Fruit fly (Drosophila melanogaster) whole organism, prepupa: ENCODE measurements around the gene Spn28Db.

Experiments used
- Blimp-1 ChIP-seq: fragments of 200-800 bp; sonication (Bioruptor generic); optimal IDR thresholded peaks from 3 replicates; lab custom pipeline; 2017; ENCODE audit warnings: missing biosample characterization, missing genetic modification characterization, mild to moderate bottlenecking, moderate library complexity, missing genetic modification reagents
- CG10669 ChIP-seq: fragments of 200-800 bp; sonication (Bioruptor generic); optimal IDR thresholded peaks from 3 replicates; lab custom pipeline; 2018; ENCODE audit warnings: missing biosample characterization, mild to moderate bottlenecking, missing genetic modification characterization, moderate library complexity
- CG11762 ChIP-seq: fragments of 200-800 bp; sonication (Bioruptor generic); optimal IDR thresholded peaks from 3 replicates; lab custom pipeline; 2016; ENCODE audit warnings: missing biosample characterization, missing genetic modification characterization; ENCODE audit not compliant: insufficient read depth
- CG11902 ChIP-seq: fragments of 200-800 bp; sonication (Bioruptor generic); optimal IDR thresholded peaks from 3 replicates; lab custom pipeline; 2016; ENCODE audit warnings: missing biosample characterization, missing genetic modification characterization
- CG15336 ChIP-seq: fragments of 200-800 bp; sonication (Bioruptor generic); IDR thresholded peaks from 2 replicates; pipeline ENCODE4 v1.3.6; 2022; ENCODE audit warnings: missing biosample characterization, missing genetic modification characterization
- CG3032 ChIP-seq: fragments of 200-800 bp; optimal IDR thresholded peaks from 2 replicates; lab custom pipeline; 2019; ENCODE audit warnings: missing biosample characterization, mild to moderate bottlenecking, missing genetic modification characterization, moderate library complexity
- CG4318 ChIP-seq: fragments of 200-800 bp; sonication (Bioruptor generic); optimal IDR thresholded peaks from 3 replicates; lab custom pipeline; 2017; ENCODE audit warnings: missing biosample characterization, mild to moderate bottlenecking, missing genetic modification characterization
- CG6808 ChIP-seq: fragments of 200-800 bp; sonication (Bioruptor generic); optimal IDR thresholded peaks from 3 replicates; lab custom pipeline; 2017; ENCODE audit warnings: missing biosample characterization, missing genetic modification characterization, mild to moderate bottlenecking, moderate library complexity, missing genetic modification reagents
- CG7368 ChIP-seq: fragments of 200-800 bp; sonication (Bioruptor generic); optimal IDR thresholded peaks from 3 replicates; lab custom pipeline; 2016; ENCODE audit warnings: missing biosample characterization, missing genetic modification characterization
- CG8119 ChIP-seq: fragments of 200-800 bp; sonication (Bioruptor generic); IDR thresholded peaks from 3 replicates; pipeline ENCODE4 v1.3.6; 2022; ENCODE audit warnings: missing biosample characterization, missing genetic modification characterization
- CG8632 ChIP-seq: fragments of 200-800 bp; sonication (Bioruptor generic); optimal IDR thresholded peaks from 3 replicates; lab custom pipeline; 2016; ENCODE audit warnings: missing biosample characterization, missing genetic modification characterization
- CG9139 ChIP-seq: fragments of 200-800 bp; sonication (Bioruptor generic); optimal IDR thresholded peaks from 3 replicates; lab custom pipeline; 2017; ENCODE audit warnings: missing biosample characterization, mild to moderate bottlenecking, missing genetic modification characterization
- Eip78C ChIP-seq: fragments of 200-800 bp; sonication (Bioruptor generic); peaks from one replicate; lab custom pipeline; 2016; ENCODE audit warnings: missing biosample characterization, missing genetic modification characterization
- Ets21C ChIP-seq: fragments of 200-800 bp; sonication (Bioruptor generic); optimal IDR thresholded peaks from 3 replicates; lab custom pipeline; 2016; ENCODE audit warnings: missing biosample characterization, missing genetic modification characterization
- Hr4 ChIP-seq: fragments of 200-800 bp; sonication (Bioruptor generic); optimal IDR thresholded peaks from 3 replicates; lab custom pipeline; 2016; ENCODE audit warnings: missing biosample characterization, missing genetic modification characterization
- Met ChIP-seq: fragments of 200-800 bp; sonication (Bioruptor generic); optimal IDR thresholded peaks from 3 replicates; lab custom pipeline; 2016; ENCODE audit warnings: missing biosample characterization, missing genetic modification characterization
- Smox ChIP-seq: fragments of 200-800 bp; sonication (Bioruptor generic); optimal IDR thresholded peaks from 3 replicates; lab custom pipeline; 2016; ENCODE audit warnings: missing biosample characterization, missing genetic modification characterization
- Sox102F ChIP-seq: fragments of 200-800 bp; sonication (Bioruptor generic); optimal IDR thresholded peaks from 2 replicates; lab custom pipeline; 2016; ENCODE audit warnings: missing biosample characterization, mild to moderate bottlenecking, missing genetic modification characterization
- Sox15 ChIP-seq: fragments of 200-800 bp; sonication (Bioruptor generic); optimal IDR thresholded peaks from 3 replicates; lab custom pipeline; 2016; ENCODE audit warnings: missing biosample characterization, missing genetic modification characterization
- achi ChIP-seq: fragments of 200-800 bp; sonication (Bioruptor generic); optimal IDR thresholded peaks from 3 replicates; lab custom pipeline; 2016; ENCODE audit warnings: missing biosample characterization, missing genetic modification characterization
- acj6 ChIP-seq: fragments of 200-800 bp; sonication (Bioruptor generic); optimal IDR thresholded peaks from 3 replicates; lab custom pipeline; 2016; ENCODE audit warnings: missing biosample characterization, missing genetic modification characterization
- fd85E ChIP-seq: fragments of 200-800 bp; sonication (Bioruptor generic); optimal IDR thresholded peaks from 3 replicates; lab custom pipeline; 2016; ENCODE audit warnings: missing biosample characterization, missing genetic modification characterization
- pdm3 ChIP-seq: fragments of 200-800 bp; sonication (Bioruptor generic); optimal IDR thresholded peaks from 3 replicates; lab custom pipeline; 2016; ENCODE audit warnings: missing biosample characterization, missing genetic modification characterization
- salr ChIP-seq, 2 experiments: fragments of 200-800 bp; sonication (Bioruptor generic); optimal IDR thresholded peaks; 3 replicates each; lab custom pipeline; 2016 to 2018; ENCODE audit warnings: missing biosample characterization in 2 of 2, missing genetic modification characterization in 2 of 2, mild to moderate bottlenecking in 1 of 2
- spab ChIP-seq: fragments of 200-800 bp; sonication (Bioruptor generic); optimal IDR thresholded peaks from 2 replicates; lab custom pipeline; 2017; ENCODE audit warnings: missing biosample characterization, mild to moderate bottlenecking, missing genetic modification characterization, missing genetic modification reagents
- ss ChIP-seq, 2 experiments: fragments of 200-800 bp; sonication (Bioruptor generic); optimal IDR thresholded peaks; 2 replicates in 1 of 2; 3 replicates in 1 of 2; lab custom pipeline; 2017 to 2018; ENCODE audit warnings: mild to moderate bottlenecking in 2 of 2, missing biosample characterization in 2 of 2, missing genetic modification characterization in 2 of 2, moderate library complexity in 1 of 2
- vri ChIP-seq: fragments of 200-800 bp; sonication (Bioruptor generic); optimal IDR thresholded peaks from 3 replicates; lab custom pipeline; 2016; ENCODE audit warnings: missing biosample characterization, mild to moderate bottlenecking, missing genetic modification characterization

Spn28Db gene

dm6 chr2L:7841244-7841643 is 49.3 kb downstream of the Spn28Db start (continued):
- TF ChIP-seq CG10669 (GFP tag; lab: Kevin White, UChicago) (no peak), vri (peak; percentile 10), CG8632 (no peak), ss (GFP tag; optimal IDR thresholded peaks at IDR 0.05; lab: Kevin White, UChicago) (no peak), acj6 (GFP tag; lab: Kevin White, UChicago) (no peak), Met (no peak), Eip78C (peak; percentile 45), Ets21C (no peak), CG11902 (GFP tag; lab: Kevin White, UChicago) (no peak), Blimp-1 (GFP tag; lab: Kevin White, UChicago) (no peak), achi (GFP tag; lab: Kevin White, UChicago) (no peak), CG4318 (no peak), spab (no peak), pdm3 (GFP tag; lab: Kevin White, UChicago) (no peak), Smox (peak; percentile 31), CG9139 (GFP tag; lab: Kevin White, UChicago) (no peak), CG3032 (tag; lab: Kevin White, UChicago) (no peak), Sox102F (GFP tag; lab: Kevin White, UChicago) (peak; percentile 52), CG6808 (GFP tag; lab: Kevin White, UChicago) (no peak), fd85E (no peak)

- no peak for TF ChIP-seq Sox15 (GFP tag; lab: Kevin White, UChicago)
- no peak for TF ChIP-seq CG8119 (GFP tag; lab: Robert Waterston, UW)
- TF ChIP-seq CG15336 (GFP tag; lab: Robert Waterston, UW), result no peak
- TF ChIP-seq CG11762 (GFP tag; lab: Kevin White, UChicago), result no peak
- TF ChIP-seq Hr4, result no peak
- TF ChIP-seq salr (GFP tag; optimal IDR thresholded peaks at IDR 0.05; lab: Kevin White, UChicago), result no peak
- no peak for TF ChIP-seq CG7368 (GFP tag; lab: Kevin White, UChicago)
- no peak for TF ChIP-seq CG6808 (GFP tag; lab: Kevin White, UChicago)
These were observed 50.4 kb downstream of the Spn28Db start, which contains the start of gene CG14537 for dm6 chr2L:7840152-7840551. TSS of gene CG14537 (plus strand) at chr2L:7840452.
